Fruit fly (Drosophila melanogaster) whole organism, adult: Measurements from ENCODE around the gene tnc.

ENCODE experiments used
- CG11617 ChIP-seq: fragments of 200-800 bp; sonication (Bioruptor generic); optimal IDR thresholded peaks from 2 replicates; lab custom pipeline; 2017; ENCODE audit warnings: mild to moderate bottlenecking, missing biosample characterization, missing genetic modification reagents, missing genetic modification characterization
- CG12768 ChIP-seq: fragments of 200-800 bp; sonication (Bioruptor generic); optimal IDR thresholded peaks from 2 replicates; lab custom pipeline; 2017; ENCODE audit warnings: missing biosample characterization, missing genetic modification characterization, mild to moderate bottlenecking, moderate library complexity, missing genetic modification reagents
- CG14711 ChIP-seq: fragments of 200-800 bp; sonication (Bioruptor generic); optimal IDR thresholded peaks from 2 replicates; lab custom pipeline; 2018; ENCODE audit warnings: missing biosample characterization, mild to moderate bottlenecking, missing genetic modification characterization, moderate library complexity
- CG1620 ChIP-seq: fragments of 200-800 bp; sonication (Bioruptor generic); optimal IDR thresholded peaks from 2 replicates; lab custom pipeline; 2016; ENCODE audit warnings: missing biosample characterization, missing genetic modification characterization
- CG33017 ChIP-seq: fragments of 200-800 bp; sonication (Bioruptor generic); optimal IDR thresholded peaks from 2 replicates; lab custom pipeline; 2018; ENCODE audit warnings: missing biosample characterization, mild to moderate bottlenecking, missing genetic modification characterization, moderate library complexity
- CG5204 ChIP-seq: fragments of 200-800 bp; sonication (Bioruptor generic); optimal IDR thresholded peaks from 2 replicates; lab custom pipeline; 2016; ENCODE audit warnings: missing biosample characterization, missing genetic modification characterization
- CG7045 ChIP-seq: fragments of 200-800 bp; sonication (Bioruptor generic); optimal IDR thresholded peaks from 2 replicates; lab custom pipeline; 2017; ENCODE audit warnings: missing biosample characterization, mild to moderate bottlenecking, missing genetic modification characterization
- CG7101 ChIP-seq: fragments of 200-800 bp; sonication (Bioruptor generic); optimal IDR thresholded peaks from 2 replicates; lab custom pipeline; 2018; ENCODE audit warnings: missing biosample characterization, mild to moderate bottlenecking, missing genetic modification characterization, moderate library complexity
- Clk ChIP-seq: fragments of 200-800 bp; sonication (Bioruptor generic); optimal IDR thresholded peaks from 2 replicates; lab custom pipeline; 2017; ENCODE audit warnings: missing biosample characterization, missing genetic modification characterization
- Crg-1 ChIP-seq: fragments of 200-800 bp; sonication (Bioruptor generic); optimal IDR thresholded peaks from 2 replicates; lab custom pipeline; 2016; ENCODE audit warnings: missing biosample characterization, missing genetic modification characterization
- Hr96 ChIP-seq: fragments of 200-800 bp; sonication (Bioruptor generic); optimal IDR thresholded peaks from 2 replicates; lab custom pipeline; 2016; ENCODE audit warnings: missing biosample characterization, missing genetic modification characterization
- Mnt ChIP-seq: fragments of 200-800 bp; sonication (Bioruptor generic); optimal IDR thresholded peaks from 2 replicates; lab custom pipeline; 2016; ENCODE audit warnings: missing biosample characterization, mild to moderate bottlenecking, missing genetic modification characterization
- bab1 ChIP-seq: fragments of 200-800 bp; sonication (Bioruptor generic); optimal IDR thresholded peaks from 3 replicates; lab custom pipeline; 2019; ENCODE audit warnings: missing biosample characterization, mild to moderate bottlenecking, missing genetic modification characterization, moderate library complexity
- cic ChIP-seq: fragments of 200-800 bp; sonication (Bioruptor generic); optimal IDR thresholded peaks from 2 replicates; lab custom pipeline; 2017; ENCODE audit warnings: missing biosample characterization, mild to moderate bottlenecking, missing genetic modification characterization, moderate library complexity
- cnc ChIP-seq, 2 experiments: fragments of >200 bp; optimal IDR thresholded peaks; 2 replicates each; lab custom pipeline; 2017
- kay ChIP-seq: fragments of 200-800 bp; sonication (Bioruptor generic); peaks from one replicate; lab custom pipeline; 2016; ENCODE audit warnings: missing biosample characterization, missing genetic modification characterization, borderline replicate concordance
- ovo ChIP-seq: fragments of 200-800 bp; sonication (Bioruptor generic); optimal IDR thresholded peaks from 2 replicates; lab custom pipeline; 2016; ENCODE audit warnings: missing biosample characterization, missing genetic modification characterization
- pad ChIP-seq: fragments of 200-800 bp; sonication (Bioruptor generic); optimal IDR thresholded peaks from 3 replicates; lab custom pipeline; 2017; ENCODE audit warnings: missing biosample characterization, missing genetic modification characterization, mild to moderate bottlenecking, moderate library complexity, missing genetic modification reagents
- tj ChIP-seq: fragments of 200-800 bp; sonication (Bioruptor generic); optimal IDR thresholded peaks from 3 replicates; lab custom pipeline; 2017; ENCODE audit warnings: missing biosample characterization, mild to moderate bottlenecking, missing genetic modification characterization, moderate library complexity
- toe ChIP-seq: fragments of 200-800 bp; sonication (Bioruptor generic); optimal IDR thresholded peaks from 2 replicates; lab custom pipeline; 2016; ENCODE audit warnings: missing biosample characterization, missing genetic modification characterization

tnc gene

dm6 chr3R:25036644-25037043 lies 52.5 kb downstream of the tnc start, which contains the start of gene CG31115:
Gene CG31115 (plus strand): TSS chr3R:25036944.
- TF ChIP-seq bab1 (GFP tag; lab: Kevin White, UChicago) (no peak), kay (GFP tag; lab: Kevin White, UChicago) (no peak), CG33017 (tag; lab: Kevin White, UChicago) (no peak), CG11617 (GFP tag; lab: Kevin White, UChicago) (no peak), CG14711 (tag; lab: Kevin White, UChicago) (no peak), cic (GFP tag; lab: Kevin White, UChicago) (no peak), Mnt (GFP tag; lab: Kevin White, UChicago) (no peak), Hr96 (no peak), CG12768 (GFP tag; lab: Kevin White, UChicago) (no peak), tj (no peak), Clk (no peak), cnc (optimal IDR thresholded peaks at IDR 0.05; lab: Kevin White, UChicago) (no peak)

DNA sequence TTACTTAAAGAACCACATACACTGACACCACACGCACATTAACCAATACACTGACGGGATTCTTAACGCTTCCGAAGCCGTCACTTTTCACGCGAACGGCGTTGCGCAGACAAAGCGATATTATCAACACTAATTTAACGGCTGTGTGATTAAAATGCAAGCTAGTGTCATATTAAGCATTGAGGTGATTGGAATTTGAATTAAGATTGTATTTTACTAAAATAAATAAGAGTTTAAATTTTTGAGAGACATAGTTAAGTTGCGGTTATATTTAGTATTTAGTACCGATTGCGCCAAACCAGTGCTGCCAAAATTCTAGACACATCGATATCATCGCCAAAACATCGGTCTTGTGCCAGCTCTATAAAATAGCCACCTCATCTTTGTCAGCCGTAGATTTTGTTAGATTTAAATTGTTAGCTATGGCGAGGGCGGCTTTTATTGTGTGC lies 54.9 kb downstream of the tnc start, which contains the start of the genes Ythdf and bai:
Gene Ythdf, minus strand, starts transcription at position 222 of the 449 bp plus-strand sequence.
Gene bai, plus strand, starts transcription at position 347 of the 449 bp plus-strand sequence.
- TF ChIP-seq CG5204 (no peak), Hr96 (no peak), CG14711 (tag; lab: Kevin White, UChicago) (peak; percentile 25), CG1620 (GFP tag; lab: Kevin White, UChicago) (peak; percentile 65), bab1 (GFP tag; lab: Kevin White, UChicago) (peak; percentile 30), CG33017 (tag; lab: Kevin White, UChicago) (no peak), cic (GFP tag; lab: Kevin White, UChicago) (no peak), CG12768 (GFP tag; lab: Kevin White, UChicago) (peak; percentile 1), pad (GFP tag; lab: Kevin White, UChicago) (peak; percentile 55), Mnt (GFP tag; lab: Kevin White, UChicago) (peak; percentile 58), CG11617 (GFP tag; lab: Kevin White, UChicago) (peak; percentile 46), cnc (optimal IDR thresholded peaks at IDR 0.05; lab: Kevin White, UChicago) (no peak), CG7101 (tag; lab: Kevin White, UChicago) (peak; percentile 40), Crg-1 (GFP tag; lab: Kevin White, UChicago) (peak; percentile 35), Clk (peak; percentile 30)

DNA sequence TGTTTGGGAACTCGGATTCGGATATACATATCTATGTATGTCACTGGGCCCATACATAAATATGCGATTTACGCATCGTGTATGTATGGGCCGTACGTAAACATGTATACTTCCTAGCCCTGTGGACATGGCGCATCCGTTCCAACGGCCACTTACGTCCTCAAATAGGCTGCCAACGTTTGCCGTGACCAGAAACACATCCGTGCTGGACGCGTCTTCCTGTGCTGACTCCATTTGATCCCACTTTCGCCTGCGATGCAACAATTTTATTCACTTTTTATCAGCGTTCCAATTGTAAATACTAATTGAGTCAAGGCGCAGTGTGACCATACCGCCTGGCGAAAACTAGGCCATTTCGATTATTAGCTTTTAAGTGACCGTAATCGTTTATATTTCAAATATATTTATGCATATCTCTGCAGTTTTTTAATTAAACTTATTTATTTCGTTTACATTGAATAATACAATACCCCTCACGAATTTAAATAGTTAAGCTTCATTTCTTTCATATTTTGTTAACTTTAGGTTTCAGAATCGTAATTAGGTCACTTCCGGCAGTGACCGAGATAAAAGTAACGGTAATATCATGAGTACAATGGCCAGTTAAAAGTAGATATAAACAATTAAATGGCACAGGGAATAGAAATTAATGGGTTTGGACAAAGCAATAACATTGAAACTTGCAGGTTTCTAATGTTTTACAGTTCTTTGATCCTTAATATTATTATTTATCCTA lies 60.8 kb downstream of the tnc start, which contains the start of gene 5PtaseI:
Gene 5PtaseI, minus strand, starts transcription at position 336 of the 736 bp plus-strand sequence.
- TF ChIP-seq toe = no peak
- no peak for TF ChIP-seq Hr96
- TF ChIP-seq bab1 (GFP tag; lab: Kevin White, UChicago) = peak; percentile 14
- TF ChIP-seq CG14711 (tag; lab: Kevin White, UChicago) = no peak
- peak; percentile 86 for TF ChIP-seq tj
- no peak for TF ChIP-seq Mnt (GFP tag; lab: Kevin White, UChicago)

DNA sequence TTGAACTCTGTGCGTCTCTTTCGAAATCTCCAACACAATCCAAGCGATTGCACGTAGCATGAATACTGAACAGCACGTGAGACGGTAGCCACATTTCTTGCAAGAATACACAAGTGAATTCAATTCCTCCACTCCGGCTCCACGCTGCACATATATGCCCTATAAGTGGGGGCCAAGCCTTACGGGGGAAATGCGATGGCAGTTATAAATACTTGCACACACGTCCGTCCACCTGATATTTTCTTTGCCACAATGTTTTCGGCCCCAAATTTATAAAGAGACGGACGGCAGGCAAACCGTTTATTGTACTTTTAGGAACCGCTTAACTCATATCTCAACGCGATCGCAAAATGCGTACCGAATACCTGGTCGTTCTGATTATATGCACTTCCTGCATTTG lies 61.8 kb downstream of the tnc start, which contains the start of gene CG11786:
Gene CG11786, plus strand, starts transcription at position 301 of the 400 bp plus-strand sequence.
- TF ChIP-seq CG7045 (GFP tag; lab: Kevin White, UChicago) (no peak), Crg-1 (GFP tag; lab: Kevin White, UChicago) (no peak), CG12768 (GFP tag; lab: Kevin White, UChicago) (no peak), toe (no peak), CG7101 (tag; lab: Kevin White, UChicago) (no peak), CG11617 (GFP tag; lab: Kevin White, UChicago) (no peak), pad (GFP tag; lab: Kevin White, UChicago) (no peak), ovo (no peak), tj (no peak), cic (GFP tag; lab: Kevin White, UChicago) (no peak), CG33017 (tag; lab: Kevin White, UChicago) (no peak), cnc (optimal IDR thresholded peaks at IDR 0.05; lab: Kevin White, UChicago) (no peak), Mnt (GFP tag; lab: Kevin White, UChicago) (no peak), CG5204 (no peak), CG14711 (tag; lab: Kevin White, UChicago) (no peak), CG1620 (GFP tag; lab: Kevin White, UChicago) (no peak), kay (GFP tag; lab: Kevin White, UChicago) (no peak)

DNA sequence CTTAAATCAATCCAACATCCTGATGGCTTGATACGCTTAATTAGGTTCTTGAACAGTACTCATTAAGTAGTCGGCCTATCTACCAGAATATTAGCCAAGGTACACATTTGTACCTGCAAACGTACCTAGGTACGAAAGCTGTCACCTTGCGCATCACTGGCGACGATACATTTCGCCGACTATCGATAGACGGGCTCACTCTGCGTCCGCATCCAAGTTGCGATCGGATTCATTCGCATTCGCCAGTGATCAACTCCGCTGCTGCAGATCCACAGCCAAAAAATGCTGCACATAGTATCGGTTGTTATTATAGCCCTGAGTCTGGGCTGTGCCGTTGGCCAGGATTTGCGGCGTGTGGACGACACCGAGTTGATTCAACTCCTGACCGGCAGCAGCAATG lies 63.3 kb downstream of the tnc start, which contains the start of gene CG11790:
Gene CG11790, plus strand, starts transcription at position 203 of the 400 bp plus-strand sequence.
- TF ChIP-seq ovo = no peak
- TF ChIP-seq Crg-1 (GFP tag; lab: Kevin White, UChicago) = no peak
- TF ChIP-seq toe = no peak
- peak; percentile 38 for TF ChIP-seq cic (GFP tag; lab: Kevin White, UChicago)
- no peak for TF ChIP-seq CG1620 (GFP tag; lab: Kevin White, UChicago)
- TF ChIP-seq CG33017 (tag; lab: Kevin White, UChicago) = no peak
- TF ChIP-seq CG7045 (GFP tag; lab: Kevin White, UChicago) = no peak
- TF ChIP-seq Hr96 = no peak
- TF ChIP-seq CG12768 (GFP tag; lab: Kevin White, UChicago) = peak; percentile 5
- TF ChIP-seq kay (GFP tag; lab: Kevin White, UChicago) = no peak
- TF ChIP-seq CG11617 (GFP tag; lab: Kevin White, UChicago) = no peak
- no peak for TF ChIP-seq Mnt (GFP tag; lab: Kevin White, UChicago)
- TF ChIP-seq cnc (optimal IDR thresholded peaks at IDR 0.05; lab: Kevin White, UChicago) = no peak
- no peak for TF ChIP-seq CG5204
- TF ChIP-seq CG14711 (tag; lab: Kevin White, UChicago) = no peak
- TF ChIP-seq Clk = no peak
- TF ChIP-seq bab1 (GFP tag; lab: Kevin White, UChicago) = peak; percentile 46
- TF ChIP-seq pad (GFP tag; lab: Kevin White, UChicago) = no peak
- TF ChIP-seq tj = no peak
- TF ChIP-seq CG7101 (tag; lab: Kevin White, UChicago) = peak; percentile 16
